Fruit fly (Drosophila melanogaster): ENCODE data around the gene tal-AA.
A peak's percentile ranks its signal among the peaks of the same experiment; 100 is the strongest.

Gene tal-AA

dm6 chr3R:13800430-13800848, 12.5 kb upstream of the tal-AA start (continued):
- TF ChIP-seq vvl (GFP tag; IDR thresholded peaks at IDR 0.05) (peak; percentile 96), chif (GFP tag; optimal IDR thresholded peaks at IDR 0.05) (peak; percentile 49 to 56), stc (GFP tag; IDR thresholded peaks at IDR 0.05) (peak; percentile 92), psq (GFP tag; optimal IDR thresholded peaks at IDR 0.05) (peak; percentile 43), Sin3A (optimal IDR thresholded peaks at IDR 0.05) (no peak), CG1602 (GFP tag; optimal IDR thresholded peaks at IDR 0.05) (peak; percentile 81), Hr78 (GFP tag; optimal IDR thresholded peaks at IDR 0.05) (peak in 1 of 2 experiments; percentile 35), salm (tag; optimal IDR thresholded peaks at IDR 0.05) (peak; percentile 70), CG4730 (GFP tag; IDR thresholded peaks at IDR 0.05) (peak; percentile 93), CG11560 (tag; IDR thresholded peaks at IDR 0.05) (peak; percentile 73; the same call in 2 of the 3 replicates), CG18599 (GFP tag; optimal IDR thresholded peaks at IDR 0.05) (peak; percentile 98), caup (GFP tag; optimal IDR thresholded peaks at IDR 0.05; ENCODE audit: severe bottlenecking) (peak; percentile 93), Sox100B (GFP tag; optimal IDR thresholded peaks at IDR 0.05) (peak; percentile 92), trem (tag; optimal IDR thresholded peaks at IDR 0.05) (peak; percentile 15), Hmr (GFP tag; optimal IDR thresholded peaks at IDR 0.05) (peak; percentile 96), vfl (GFP tag; optimal IDR thresholded peaks at IDR 0.05) (peak; percentile 65), CG4404 (GFP tag; IDR thresholded peaks at IDR 0.05) (peak; percentile 74), CG33213 (GFP tag; optimal IDR thresholded peaks at IDR 0.05) (peak; percentile 35), CG8089 (GFP tag; optimal IDR thresholded peaks at IDR 0.05) (no peak), dimm (GFP tag; IDR thresholded peaks at IDR 0.05) (peak; percentile 74), Stat92E (GFP tag; optimal IDR thresholded peaks at IDR 0.05) (no peak), hbn (GFP tag; IDR thresholded peaks at IDR 0.05; ENCODE audit: partially characterized antibody) (no peak), gce (GFP tag; IDR thresholded peaks at IDR 0.05) (peak; percentile 93), CG11723 (GFP tag; optimal IDR thresholded peaks at IDR 0.05) (peak; percentile 76), CG2712 (tag; optimal IDR thresholded peaks at IDR 0.05) (peak; percentile 79), fd64A (GFP tag; optimal IDR thresholded peaks at IDR 0.05) (peak; percentile 56), CG17359 (tag; optimal IDR thresholded peaks at IDR 0.05) (peak; percentile 91), CG2889 (GFP tag; IDR thresholded peaks at IDR 0.05) (peak; percentile 88), Hr3 (GFP tag; optimal IDR thresholded peaks at IDR 0.05) (peak; percentile 87), Meics (GFP tag; optimal IDR thresholded peaks at IDR 0.05) (peak; percentile 91), E2f2 (GFP tag; IDR thresholded peaks at IDR 0.05) (peak; percentile 81), CG7357 (GFP tag; IDR thresholded peaks at IDR 0.05) (peak; percentile 80), gcm (GFP tag; optimal IDR thresholded peaks at IDR 0.05) (peak; percentile 83), CG10274 (GFP tag; optimal IDR thresholded peaks at IDR 0.05) (peak; percentile 73), CG3065 (GFP tag; optimal IDR thresholded peaks at IDR 0.05) (peak; percentile 45), lilli (GFP tag; optimal IDR thresholded peaks at IDR 0.05) (peak; percentile 79), Six4 (GFP tag; optimal IDR thresholded peaks at IDR 0.05) (peak; percentile 75), aop (GFP tag; IDR thresholded peaks at IDR 0.05) (peak; percentile 60; the same call in 1 of the 2 replicates), Dll (GFP tag; IDR thresholded peaks at IDR 0.05; ENCODE audit: partially characterized antibody) (no peak), B-H1 (GFP tag; IDR thresholded peaks at IDR 0.05) (peak; percentile 91), tx (GFP tag; optimal IDR thresholded peaks at IDR 0.05) (peak; percentile 41), lmd (GFP tag; IDR thresholded peaks at IDR 0.05) (peak; percentile 93), Hey (tag; optimal IDR thresholded peaks at IDR 0.05) (no peak), CG30020 (tag; optimal IDR thresholded peaks at IDR 0.05) (no peak), CG11504 (tag; optimal IDR thresholded peaks at IDR 0.05) (peak; percentile 91), CG32767 (GFP tag; IDR thresholded peaks at IDR 0.05) (peak; percentile 93), CG3838 (GFP tag; optimal IDR thresholded peaks at IDR 0.05) (peak; percentile 27), CG14050 (GFP tag; IDR thresholded peaks at IDR 0.05) (peak; percentile 90), gro (GFP tag; optimal IDR thresholded peaks at IDR 0.05) (peak; percentile 37), cato (GFP tag; optimal IDR thresholded peaks at IDR 0.05; ENCODE audit: borderline replicate concordance) (peak; percentile 64), Oli (tag; optimal IDR thresholded peaks at IDR 0.05) (peak; percentile 90)
